Fruit fly (Drosophila melanogaster): ENCODE results near the gene Esp.

The Esp gene

DNA sequence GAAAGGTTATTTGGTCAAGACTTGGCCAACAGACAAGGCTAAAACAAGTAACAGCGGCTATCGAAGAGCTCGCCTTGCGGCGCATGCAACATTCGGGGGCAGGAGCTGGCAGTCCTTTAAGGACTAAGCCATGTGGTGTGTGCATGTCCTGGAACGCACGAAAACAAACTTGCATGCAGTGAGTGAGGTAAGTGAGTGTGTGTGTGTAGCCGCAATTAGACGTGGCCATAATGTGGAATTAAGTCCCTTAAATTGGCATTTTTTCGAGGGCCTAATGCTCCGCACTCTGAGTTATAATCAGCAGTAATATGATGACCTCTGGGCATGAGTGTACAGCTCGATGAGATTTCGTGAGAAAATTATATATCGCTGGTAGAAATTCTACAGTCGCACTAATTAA lies 8.1 kb upstream of the Esp start, which contains the start of gene sosie:
sosie (plus strand) TSS at position 301 of the 400 bp plus-strand sequence.
- TF ChIP-seq rn (GFP tag; IDR thresholded peaks at IDR 0.05), result 0 out of 2 replicates have a peak, but pooled peaks have one; percentile 13
- no peak for TF ChIP-seq CG32121 (GFP tag; IDR thresholded peaks at IDR 0.05)

DNA sequence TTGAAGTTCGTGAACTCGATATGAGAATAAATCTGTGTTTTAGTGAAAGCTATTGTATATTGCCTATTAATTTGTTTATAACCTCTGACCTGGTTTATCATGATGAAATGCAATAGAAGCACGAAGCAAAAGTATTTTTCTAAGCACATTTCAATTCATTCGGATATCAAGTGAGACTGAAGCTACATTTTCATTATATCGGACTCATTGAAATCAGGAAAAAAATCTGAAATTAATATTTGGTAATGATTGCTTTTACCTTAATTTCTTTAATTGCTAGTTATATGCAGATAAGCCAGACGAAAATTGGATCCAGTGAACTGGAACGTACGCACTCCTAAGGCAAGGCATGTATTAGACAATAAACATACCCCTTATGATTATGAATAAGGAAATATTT lies 672 bp upstream of the Esp start, which contains the start of gene CG33658:
CG33658 (minus strand) TSS at position 101 of the 400 bp plus-strand sequence.
- TF ChIP-seq CG34367 (tag; optimal IDR thresholded peaks at IDR 0.05) (no peak), CG9948 (tag; optimal IDR thresholded peaks at IDR 0.05) (no peak), CG10348 (GFP tag; IDR thresholded peaks at IDR 0.05) (no peak), CG12605 (GFP tag; IDR thresholded peaks at IDR 0.05) (no peak), Ets98B (GFP tag; IDR thresholded peaks at IDR 0.05) (no peak), EcR (GFP tag; optimal IDR thresholded peaks at IDR 0.05) (no peak), fd96Ca (GFP tag; IDR thresholded peaks at IDR 0.05) (no peak), CG14655 (GFP tag; optimal IDR thresholded peaks at IDR 0.05) (no peak), Pif1B (GFP tag; optimal IDR thresholded peaks at IDR 0.05) (no peak), CG15710 (tag; optimal IDR thresholded peaks at IDR 0.05) (no peak), gl (tag; optimal IDR thresholded peaks at IDR 0.05) (no peak)

- TF ChIP-seq fd96Ca (GFP tag; IDR thresholded peaks at IDR 0.05) (no peak), CG8301 (tag; optimal IDR thresholded peaks at IDR 0.05) (no peak), D1 (tag; optimal IDR thresholded peaks at IDR 0.05) (no peak)
Observed at dm6 chr3R:24845148-24845547, 3.4 kb downstream of the Esp start.

dm6 chr3R:24845952-24846848 lies 4.5 kb downstream of the Esp start:
- TF ChIP-seq D1 (tag; optimal IDR thresholded peaks at IDR 0.05) (no peak), EcR (GFP tag; optimal IDR thresholded peaks at IDR 0.05) (no peak), fd96Ca (GFP tag; IDR thresholded peaks at IDR 0.05) (no peak)

DNA sequence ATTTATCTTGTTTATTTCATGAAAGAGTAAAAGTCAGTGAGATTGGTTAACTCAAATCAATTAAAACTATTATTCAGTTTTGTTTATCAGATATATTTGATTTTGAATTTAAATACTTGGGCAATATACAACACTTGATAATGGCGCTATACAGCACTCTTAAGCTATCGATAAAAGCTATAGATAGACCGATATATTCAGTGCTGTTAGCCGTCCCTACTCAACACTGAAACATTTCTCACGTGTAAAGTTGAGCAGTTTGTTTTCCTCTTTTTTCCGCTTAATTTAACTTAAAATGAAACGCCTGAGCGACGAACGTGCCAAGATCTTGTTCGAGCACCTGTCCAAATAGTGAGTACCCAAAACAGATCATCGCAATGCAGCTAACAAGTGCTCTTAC lies 8.7 kb downstream of the Esp start, which contains the start of gene CG7006:
CG7006 (plus strand) TSS at position 208 of the 400 bp plus-strand sequence.
- TF ChIP-seq rn (GFP tag; IDR thresholded peaks at IDR 0.05) (0 out of 2 replicates have a peak, but pooled peaks have one; percentile 24), Snoo (tag; optimal IDR thresholded peaks at IDR 0.05) (peak; percentile 30), CG8159 (tag; optimal IDR thresholded peaks at IDR 0.05) (no peak), Ets98B (GFP tag; IDR thresholded peaks at IDR 0.05) (peak; percentile 43; the same call in 1 of the 2 replicates)

DNA sequence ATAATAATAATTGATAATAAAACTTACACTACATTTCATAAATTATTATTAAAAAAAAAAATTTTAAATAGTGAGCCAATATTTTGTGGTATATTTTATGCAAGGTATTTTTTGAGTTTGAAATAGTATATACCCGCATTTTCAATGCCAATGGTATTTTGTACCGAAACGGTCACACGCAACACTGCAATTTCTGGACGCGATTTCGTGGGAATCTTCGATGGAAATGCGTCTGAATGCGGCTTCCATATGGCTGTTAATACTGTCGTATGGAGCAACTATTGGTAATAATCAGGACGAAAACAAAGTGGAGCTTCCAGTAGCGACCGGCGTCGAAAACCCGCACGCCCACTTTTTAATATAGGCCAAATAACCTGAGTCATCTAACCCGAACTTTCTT lies 9.7 kb downstream of the Esp start, which contains the start of gene Nct:
Nct (plus strand) TSS at position 173 of the 400 bp plus-strand sequence.
- TF ChIP-seq EcR (GFP tag; optimal IDR thresholded peaks at IDR 0.05), result no peak
- TF ChIP-seq CG13204 (GFP tag; optimal IDR thresholded peaks at IDR 0.05), result no peak
- TF ChIP-seq D1 (tag; optimal IDR thresholded peaks at IDR 0.05), result no peak
- TF ChIP-seq Ets98B (GFP tag; IDR thresholded peaks at IDR 0.05), result no peak
- no peak for TF ChIP-seq Pif1A (GFP tag; optimal IDR thresholded peaks at IDR 0.05)

DNA sequence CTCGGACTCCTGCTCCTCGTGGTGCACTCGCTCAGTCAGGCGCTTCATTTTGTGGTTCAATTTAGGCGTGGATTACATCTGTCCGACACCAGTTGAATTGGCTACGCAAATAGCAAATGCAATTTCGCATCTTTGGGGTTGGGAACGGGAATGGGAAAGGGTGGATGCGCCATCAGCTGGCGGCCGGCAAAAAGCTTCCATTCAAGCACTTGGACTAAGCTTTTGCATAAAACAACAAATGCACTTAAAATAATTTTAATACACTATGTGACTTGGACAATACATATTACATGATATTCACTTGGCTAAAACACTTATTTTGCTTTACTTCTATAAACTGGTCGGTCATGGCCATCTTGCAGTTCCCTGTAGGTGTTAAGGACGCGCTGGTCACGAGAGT lies 14.4 kb downstream of the Esp start, which contains the start of gene HDAC11:
HDAC11 (minus strand) TSS at position 101 of the 400 bp plus-strand sequence.
- TF ChIP-seq CG9948 (tag; optimal IDR thresholded peaks at IDR 0.05), result no peak
- TF ChIP-seq CG32121 (GFP tag; IDR thresholded peaks at IDR 0.05), result 0 out of 2 replicates have a peak, but pooled peaks have one; percentile 27

- TF ChIP-seq CG4496 (GFP tag; IDR thresholded peaks at IDR 0.05) (no peak), CG14655 (GFP tag; optimal IDR thresholded peaks at IDR 0.05) (no peak), CG32121 (GFP tag; IDR thresholded peaks at IDR 0.05) (no peak), Snoo (tag; optimal IDR thresholded peaks at IDR 0.05) (no peak), D1 (tag; optimal IDR thresholded peaks at IDR 0.05) (no peak), gl (tag; optimal IDR thresholded peaks at IDR 0.05) (no peak), CG8159 (tag; optimal IDR thresholded peaks at IDR 0.05) (no peak), CG9948 (tag; optimal IDR thresholded peaks at IDR 0.05) (no peak), Pif1A (GFP tag; optimal IDR thresholded peaks at IDR 0.05) (no peak), EcR (GFP tag; optimal IDR thresholded peaks at IDR 0.05) (no peak)
Observed at dm6 chr3R:24857459-24857858, 15.7 kb downstream of the Esp start, which contains the start of gene CAH4. Gene CAH4 (minus strand): TSS chr3R:24857559.

All from whole organism, pupa.